Fruit fly (Drosophila melanogaster) S2 (cell line): ENCODE measurements around the gene Dip-B.

Source experiments
- CG8478 ChIP-seq: fragments of >200 bp; optimal IDR thresholded peaks from 2 replicates; lab custom pipeline; 2018
- CTCF ChIP-seq, 2 experiments: fragments of >200 bp; optimal IDR thresholded peaks; 2 replicates each; lab custom pipeline; 2018

- TF ChIP-seq CG8478 (lab: Kevin White, UChicago) (no peak), CTCF (optimal IDR thresholded peaks at IDR 0.05; lab: Kevin White, UChicago) (no peak)
Observed at dm6 chr3R:13834551-13834950, 52.5 kb downstream of the Dip-B start.
